Fruit fly (Drosophila melanogaster): Measurements from ENCODE around the gene CG3625.

The CG3625 gene

DNA sequence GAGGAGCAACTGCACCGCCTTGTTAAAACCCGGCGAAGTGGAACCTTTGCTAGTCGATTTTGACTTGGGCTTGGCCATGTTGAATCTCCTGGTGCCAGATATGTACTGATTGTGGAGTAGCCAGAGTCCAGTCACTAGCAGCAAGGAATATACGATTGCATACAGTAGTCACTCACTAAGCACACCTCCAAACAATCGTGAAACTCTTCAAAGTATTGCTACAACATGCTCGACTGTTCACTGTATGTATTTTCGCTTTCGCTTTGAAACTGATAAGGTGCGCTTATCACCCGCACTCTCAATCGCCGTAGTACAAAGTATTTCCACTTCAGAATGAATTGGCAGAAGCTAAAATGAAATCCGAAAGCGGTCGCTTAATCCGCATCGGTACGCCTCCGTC lies 5.2 kb downstream of the CG3625 start (continued):
- peak; percentile 95 for TF ChIP-seq h (GFP tag; optimal IDR thresholded peaks at IDR 0.05)
- peak; percentile 36 for TF ChIP-seq sv (GFP tag; optimal IDR thresholded peaks at IDR 0.05)
- peak; percentile 13 for TF ChIP-seq jim (GFP tag; optimal IDR thresholded peaks at IDR 0.05)
- TF ChIP-seq pan (optimal IDR thresholded peaks at IDR 0.05), result no peak
- TF ChIP-seq Sp1 (GFP tag; optimal IDR thresholded peaks at IDR 0.05), result peak; percentile 83
- TF ChIP-seq usp (GFP tag; optimal IDR thresholded peaks at IDR 0.05), result no peak
- TF ChIP-seq Dif (GFP tag; optimal IDR thresholded peaks at IDR 0.05; ENCODE audit: partially characterized antibody), result no peak
- TF ChIP-seq tai (GFP tag; optimal IDR thresholded peaks at IDR 0.05), result no peak
- peak; percentile 98 for TF ChIP-seq Hnf4 (GFP tag; optimal IDR thresholded peaks at IDR 0.05)
- peak; percentile 16 for TF ChIP-seq dsf (GFP tag; optimal IDR thresholded peaks at IDR 0.05; ENCODE audit: borderline replicate concordance)
- TF ChIP-seq Myc (optimal IDR thresholded peaks at IDR 0.05), result no peak
- peak; percentile 81 for TF ChIP-seq Jra (GFP tag; optimal IDR thresholded peaks at IDR 0.05)
- peak; percentile 90 for TF ChIP-seq ey (GFP tag; optimal IDR thresholded peaks at IDR 0.05)
- no peak for TF ChIP-seq lola (GFP tag; optimal IDR thresholded peaks at IDR 0.05)
- TF ChIP-seq dmrt93B (GFP tag; optimal IDR thresholded peaks at IDR 0.05), result peak; percentile 55
- TF ChIP-seq br (GFP tag; optimal IDR thresholded peaks at IDR 0.05), result peak; percentile 92

DNA sequence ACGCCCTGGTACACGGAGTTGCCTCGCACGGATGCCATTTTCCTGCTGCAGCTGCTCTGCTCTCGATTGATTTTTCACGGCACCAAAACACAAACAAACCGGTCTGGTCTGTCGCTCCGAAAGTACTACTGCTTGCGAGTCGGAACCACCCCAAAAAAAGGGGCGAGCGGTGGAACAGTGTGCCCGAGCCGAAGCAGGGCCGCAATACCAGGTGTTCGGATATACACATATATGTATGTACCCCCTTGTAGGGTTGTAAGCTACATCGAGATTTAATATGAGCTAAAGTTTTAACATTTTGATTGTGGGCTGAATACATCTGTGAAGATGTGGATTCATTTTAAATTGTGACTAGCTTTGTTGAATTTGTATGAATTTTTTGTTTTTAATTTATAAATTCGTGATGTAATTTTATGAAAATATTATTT lies 6.0 kb downstream of the CG3625 start:
- no peak for TF ChIP-seq CrebA (GFP tag; optimal IDR thresholded peaks at IDR 0.05; ENCODE audit: borderline replicate concordance)
- no peak for TF ChIP-seq Mio (GFP tag; optimal IDR thresholded peaks at IDR 0.05)
- TF ChIP-seq sage (GFP tag; optimal IDR thresholded peaks at IDR 0.05), result no peak
- TF ChIP-seq Dif (GFP tag; optimal IDR thresholded peaks at IDR 0.05; ENCODE audit: partially characterized antibody), result peak; percentile 85
- no peak for TF ChIP-seq Dfd (GFP tag; optimal IDR thresholded peaks at IDR 0.05)
- no peak for TF ChIP-seq brk (GFP tag; optimal IDR thresholded peaks at IDR 0.05)
- TF ChIP-seq psq (GFP tag; optimal IDR thresholded peaks at IDR 0.05), result no peak
- TF ChIP-seq tai (GFP tag; optimal IDR thresholded peaks at IDR 0.05), result no peak
- peak; percentile 6 for TF ChIP-seq CG9705 (GFP tag; optimal IDR thresholded peaks at IDR 0.05)
- no peak for TF ChIP-seq jim (GFP tag; optimal IDR thresholded peaks at IDR 0.05)
- peak; percentile 62 for TF ChIP-seq ey (GFP tag; optimal IDR thresholded peaks at IDR 0.05)
- TF ChIP-seq dsf (GFP tag; optimal IDR thresholded peaks at IDR 0.05; ENCODE audit: borderline replicate concordance), result no peak
- TF ChIP-seq woc (GFP tag; optimal IDR thresholded peaks at IDR 0.05), result peak; percentile 66
- no peak for TF ChIP-seq Myc (optimal IDR thresholded peaks at IDR 0.05)
- no peak for TF ChIP-seq GATAd (GFP tag; optimal IDR thresholded peaks at IDR 0.05)
- no peak for TF ChIP-seq usp (GFP tag; optimal IDR thresholded peaks at IDR 0.05)
- TF ChIP-seq pan (optimal IDR thresholded peaks at IDR 0.05), result no peak
- peak; percentile 64 for TF ChIP-seq rgr (GFP tag; optimal IDR thresholded peaks at IDR 0.05)
- TF ChIP-seq OdsH (GFP tag; optimal IDR thresholded peaks at IDR 0.05), result peak; percentile 40
- no peak for TF ChIP-seq CG32264 (GFP tag; optimal IDR thresholded peaks at IDR 0.05)
- TF ChIP-seq Hnf4 (GFP tag; optimal IDR thresholded peaks at IDR 0.05), result peak; percentile 37
- TF ChIP-seq fru (GFP tag; optimal IDR thresholded peaks at IDR 0.05), result peak; percentile 50
- no peak for TF ChIP-seq sv (GFP tag; optimal IDR thresholded peaks at IDR 0.05)
- TF ChIP-seq foxo (GFP tag; optimal IDR thresholded peaks at IDR 0.05), result peak in 1 of 2 experiments; percentile 55
- peak; percentile 71 for TF ChIP-seq h (GFP tag; optimal IDR thresholded peaks at IDR 0.05)
- TF ChIP-seq Hr83 (GFP tag; optimal IDR thresholded peaks at IDR 0.05; ENCODE audit: poor library complexity, severe bottlenecking), result peak; percentile 72
- no peak for TF ChIP-seq Vsx2 (GFP tag; optimal IDR thresholded peaks at IDR 0.05; ENCODE audit: partially characterized antibody)
- TF ChIP-seq Sp1 (GFP tag; optimal IDR thresholded peaks at IDR 0.05), result peak; percentile 45
- no peak for TF ChIP-seq dl (GFP tag; optimal IDR thresholded peaks at IDR 0.05; ENCODE audit: insufficient read depth in 1 of 2, partially characterized antibody in 2 of 2)
- peak; percentile 54 for TF ChIP-seq HLH106 (tag; optimal IDR thresholded peaks at IDR 0.05)
- no peak for TF ChIP-seq Hr78 (GFP tag; optimal IDR thresholded peaks at IDR 0.05)
- TF ChIP-seq Rel (GFP tag; optimal IDR thresholded peaks at IDR 0.05), result no peak
- TF ChIP-seq Rel (tag; optimal IDR thresholded peaks at IDR 0.05), result peak; percentile 98
- TF ChIP-seq br (GFP tag; optimal IDR thresholded peaks at IDR 0.05), result peak; percentile 55
- no peak for TF ChIP-seq N (GFP tag; optimal IDR thresholded peaks at IDR 0.05)
- no peak for TF ChIP-seq lola (GFP tag; optimal IDR thresholded peaks at IDR 0.05)
- TF ChIP-seq Jra (GFP tag; optimal IDR thresholded peaks at IDR 0.05), result no peak
- TF ChIP-seq Abd-B (GFP tag; optimal IDR thresholded peaks at IDR 0.05), result no peak
- TF ChIP-seq dmrt93B (GFP tag; optimal IDR thresholded peaks at IDR 0.05), result no peak

All from whole organism, wandering third instar larva.